Worm (Caenorhabditis elegans) whole organism, L4 larva: Measurements from ENCODE around the gene icl-1.

ENCODE experiments used
- R02D3.7 ChIP-seq: fragments of 150-350 bp; sonication (generic microtip); optimal IDR thresholded peaks from 3 replicates; lab custom pipeline; 2014; ENCODE audit warnings: missing biosample characterization, missing genetic modification characterization
- Y105C5A.15 ChIP-seq: fragments of 200-800 bp; sonication (Bioruptor generic); IDR thresholded peaks from 2 replicates; pipeline ENCODE4 v1.3.6; 2022; ENCODE audit warnings: missing genetic modification characterization, missing compliant biosample characterization
- ZK546.5 ChIP-seq, 2 experiments: sonication (generic microtip); optimal IDR thresholded peaks; 2 replicates each; lab custom pipeline; 2017; ENCODE audit warnings: missing biosample characterization in 2 of 2, missing genetic modification characterization in 2 of 2
- ama-1 ChIP-seq: fragments of 150-350 bp; optimal IDR thresholded peaks from 2 replicates; lab custom pipeline; 2014; ENCODE audit warnings: inconsistent platforms, mixed read lengths
- arid-1 ChIP-seq: fragments of 200-800 bp; sonication (Bioruptor generic); conservative IDR thresholded peaks from 2 replicates; pipeline ENCODE4 v1.3.6; 2022; ENCODE audit warnings: missing genetic modification reagents, missing genetic modification characterization, missing compliant biosample characterization
- attf-4 ChIP-seq: sonication (generic microtip); optimal IDR thresholded peaks from 3 replicates; lab custom pipeline; 2017; ENCODE audit warnings: missing biosample characterization, missing genetic modification characterization
- ceh-62 ChIP-seq: sonication (generic microtip); optimal IDR thresholded peaks from 2 replicates; lab custom pipeline; 2017; ENCODE audit warnings: missing biosample characterization, missing genetic modification characterization
- cey-2 ChIP-seq: sonication (generic microtip); optimal IDR thresholded peaks from 3 replicates; lab custom pipeline; 2017; ENCODE audit warnings: missing genetic modification characterization, mild to moderate bottlenecking, missing compliant biosample characterization, antibody characterized with exemption, borderline replicate concordance; ENCODE audit not compliant: insufficient read depth
- daf-12 ChIP-seq: fragments of 150-350 bp; optimal IDR thresholded peaks from 2 replicates; lab custom pipeline; 2014; ENCODE audit warnings: missing biosample characterization, missing genetic modification reagents, missing genetic modification characterization
- dmd-8 ChIP-seq: fragments of 200-800 bp; sonication (Bioruptor generic); IDR thresholded peaks from 2 replicates; pipeline ENCODE4 v1.3.6; 2022; ENCODE audit warnings: missing genetic modification characterization, missing compliant biosample characterization
- dmd-9 ChIP-seq: fragments of 200-800 bp; sonication (Bioruptor generic); IDR thresholded peaks from 2 replicates; pipeline ENCODE4 v1.3.6; 2022; ENCODE audit warnings: missing genetic modification reagents, missing genetic modification characterization, missing compliant biosample characterization
- dpl-1 ChIP-seq: fragments of 150-350 bp; optimal IDR thresholded peaks from 2 replicates; lab custom pipeline; 2014; ENCODE audit warnings: missing biosample characterization, missing genetic modification reagents, missing genetic modification characterization
- fkh-10 ChIP-seq: fragments of 150-350 bp; optimal IDR thresholded peaks from 2 replicates; lab custom pipeline; 2014; ENCODE audit warnings: missing biosample characterization, missing genetic modification reagents, missing genetic modification characterization
- hif-1 ChIP-seq, 2 experiments: sonication (generic microtip); optimal IDR thresholded peaks; 2 replicates each; lab custom pipeline; 2016 to 2017; ENCODE audit warnings: missing compliant biosample characterization in 2 of 2, missing genetic modification characterization in 2 of 2, missing genetic modification reagents in 2 of 2, missing genotype in 2 of 2, mild to moderate bottlenecking in 1 of 2
- hlh-30 ChIP-seq: sonication (generic microtip); optimal IDR thresholded peaks from 2 replicates; lab custom pipeline; 2017; ENCODE audit warnings: antibody characterized with exemption, mild to moderate bottlenecking, missing genetic modification characterization, missing compliant biosample characterization; ENCODE audit not compliant: insufficient read depth
- hmg-1.1 ChIP-seq: fragments of 200-800 bp; sonication (Bioruptor generic); IDR thresholded peaks from 2 replicates; pipeline ENCODE4 v1.3.6; 2022; ENCODE audit warnings: missing genetic modification reagents, missing genetic modification characterization, missing compliant biosample characterization
- lim-7 ChIP-seq: fragments of 200-800 bp; sonication (Bioruptor generic); IDR thresholded peaks from 2 replicates; pipeline ENCODE4 v1.3.6; 2022; ENCODE audit warnings: missing genetic modification characterization, missing compliant biosample characterization
- lin-1 ChIP-seq: fragments of 200-800 bp; sonication (Bioruptor generic); IDR thresholded peaks from 2 replicates; pipeline ENCODE4 v1.3.6; 2022; ENCODE audit warnings: missing genetic modification reagents, missing genetic modification characterization, missing compliant biosample characterization
- lin-13 ChIP-seq: fragments of 150-350 bp; optimal IDR thresholded peaks from 2 replicates; lab custom pipeline; 2014; ENCODE audit warnings: missing biosample characterization, missing genetic modification reagents, missing genetic modification characterization
- lin-15B ChIP-seq: fragments of 150-350 bp; sonication (generic microtip); optimal IDR thresholded peaks from 3 replicates; lab custom pipeline; 2014; ENCODE audit warnings: missing biosample characterization, missing genetic modification characterization
- lin-29 ChIP-seq: fragments of 200-800 bp; sonication (Bioruptor generic); IDR thresholded peaks from 2 replicates; pipeline ENCODE4 v1.3.6; 2022; ENCODE audit warnings: missing genetic modification reagents, missing genetic modification characterization, missing compliant biosample characterization
- lsy-2 ChIP-seq, 2 experiments: fragments of 150-350 bp in 1 of 2; sonication (generic microtip) in 1 of 2; optimal IDR thresholded peaks; 2 replicates each; lab custom pipeline; 2014 to 2017; ENCODE audit warnings: missing biosample characterization in 2 of 2, missing genetic modification characterization in 2 of 2
- madf-5 ChIP-seq, 2 experiments: fragments of 200-800 bp; sonication (Bioruptor generic); IDR thresholded peaks; 2 replicates each; pipeline ENCODE4 v1.3.6; 2022; ENCODE audit warnings: missing compliant biosample characterization in 2 of 2, missing genetic modification characterization in 2 of 2
- mdl-1 ChIP-seq, 2 experiments: fragments of 150-350 bp in 1 of 2; sonication (generic microtip) in 1 of 2; optimal IDR thresholded peaks; 2 replicates each; lab custom pipeline; 2014 to 2017; ENCODE audit warnings: missing biosample characterization in 2 of 2, missing genetic modification characterization in 2 of 2
- mdt-29 ChIP-seq: fragments of 200-800 bp; sonication (Bioruptor generic); IDR thresholded peaks from 2 replicates; pipeline ENCODE4 v1.3.6; 2022; ENCODE audit warnings: missing genetic modification reagents, missing genetic modification characterization, missing compliant biosample characterization
- mxl-2 ChIP-seq: fragments of 200-800 bp; sonication (Bioruptor generic); conservative IDR thresholded peaks from 2 replicates; pipeline ENCODE4 v1.3.6; 2022; ENCODE audit warnings: missing genetic modification reagents, missing genetic modification characterization, missing compliant biosample characterization
- mxl-3 ChIP-seq: fragments of 200-800 bp; sonication (Bioruptor generic); optimal IDR thresholded peaks from 2 replicates; lab custom pipeline; 2018; ENCODE audit warnings: mild to moderate bottlenecking, missing genetic modification characterization, missing compliant biosample characterization
- nhr-10 ChIP-seq: fragments of 150-350 bp; optimal IDR thresholded peaks from 2 replicates; lab custom pipeline; 2014; ENCODE audit warnings: missing biosample characterization, missing genetic modification characterization
- nhr-11 ChIP-seq: fragments of 150-350 bp; optimal IDR thresholded peaks from 2 replicates; lab custom pipeline; 2014; ENCODE audit warnings: missing biosample characterization, missing genetic modification characterization
- nhr-25 ChIP-seq: sonication (generic microtip); optimal IDR thresholded peaks from 2 replicates; lab custom pipeline; 2017; ENCODE audit warnings: missing genetic modification characterization, mild to moderate bottlenecking, missing compliant biosample characterization, antibody characterized with exemption, moderate library complexity, borderline replicate concordance; ENCODE audit not compliant: insufficient read depth
- nhr-41 ChIP-seq: fragments of 200-800 bp; sonication (Bioruptor generic); IDR thresholded peaks from 2 replicates; pipeline ENCODE4 v1.3.6; 2022; ENCODE audit warnings: missing genetic modification reagents, missing genetic modification characterization, missing compliant biosample characterization
- nhr-42 ChIP-seq: fragments of 200-800 bp; sonication (Bioruptor generic); IDR thresholded peaks from 2 replicates; pipeline ENCODE4 v1.3.6; 2022; ENCODE audit warnings: missing genetic modification characterization, missing compliant biosample characterization
- rbr-2 ChIP-seq: sonication (generic microtip); optimal IDR thresholded peaks from 2 replicates; lab custom pipeline; 2016; ENCODE audit warnings: missing genotype, missing genetic modification characterization, missing compliant biosample characterization
- set-16 ChIP-seq: fragments of 200-800 bp; sonication (Bioruptor generic); IDR thresholded peaks from 2 replicates; pipeline ENCODE4 v1.3.6; 2022; ENCODE audit warnings: missing genetic modification reagents, missing genetic modification characterization, missing compliant biosample characterization
- snpc-1.2 ChIP-seq: fragments of 200-800 bp; sonication (Bioruptor generic); IDR thresholded peaks from 2 replicates; pipeline ENCODE4 v1.3.6; 2022; ENCODE audit warnings: missing genetic modification reagents, missing genetic modification characterization, missing compliant biosample characterization
- tag-97 ChIP-seq: fragments of 200-800 bp; sonication (Bioruptor generic); IDR thresholded peaks from 2 replicates; pipeline ENCODE4 v1.3.6; 2022; ENCODE audit warnings: missing genetic modification characterization, missing compliant biosample characterization
- unc-130 ChIP-seq: sonication (generic microtip); optimal IDR thresholded peaks from 2 replicates; lab custom pipeline; 2016; ENCODE audit warnings: missing genetic modification reagents, missing genetic modification characterization, missing compliant biosample characterization
- zag-1 ChIP-seq: fragments of 150-350 bp; optimal IDR thresholded peaks from 2 replicates; lab custom pipeline; 2014; ENCODE audit warnings: missing biosample characterization, missing genetic modification characterization
- zfp-2 ChIP-seq: sonication (generic microtip); optimal IDR thresholded peaks from 2 replicates; lab custom pipeline; 2016; ENCODE audit warnings: mild to moderate bottlenecking, missing genetic modification characterization, missing compliant biosample characterization
- zfp-3 ChIP-seq: fragments of 200-800 bp; sonication (Bioruptor generic); conservative IDR thresholded peaks from 2 replicates; pipeline ENCODE4 v1.3.6; 2022; ENCODE audit warnings: missing genetic modification reagents, missing genetic modification characterization, missing compliant biosample characterization

The icl-1 gene

ce11 chrV:756169-756568, 28.4 kb upstream of the icl-1 start, which contains the start of gene str-20:
TSS of gene str-20 (plus strand) at chrV:756469.
- TF ChIP-seq ceh-62, result no peak
- TF ChIP-seq mxl-2 (GFP tag; lab: Robert Waterston, UW), result no peak
- TF ChIP-seq dmd-8 (GFP tag; lab: Robert Waterston, UW), result no peak

ce11 chrV:752679-753333, 25.0 kb upstream of the icl-1 start, which contains the start of the genes str-262 and srp-1:
TSS of gene str-262 (minus strand) at chrV:752779.
TSS of gene srp-1 (plus strand) at chrV:753283.
- no peak for TF ChIP-seq dmd-8 (GFP tag; lab: Robert Waterston, UW)
- TF ChIP-seq set-16 (GFP tag; lab: Robert Waterston, UW), result no peak
- no peak for TF ChIP-seq fkh-10 (GFP tag; lab: Kevin White, UChicago)
- TF ChIP-seq arid-1 (GFP tag; lab: Robert Waterston, UW), result no peak
- TF ChIP-seq lin-1 (GFP tag; lab: Robert Waterston, UW), result no peak
- TF ChIP-seq hmg-1.1 (GFP tag; lab: Robert Waterston, UW), result no peak
- no peak for TF ChIP-seq zag-1
- TF ChIP-seq unc-130 (GFP tag; lab: Kevin White, UChicago), result no peak
- TF ChIP-seq snpc-1.2, result no peak
- TF ChIP-seq lsy-2 (tag; optimal IDR thresholded peaks at IDR 0.05; lab: Kevin White, UChicago), result no peak
- no peak for TF ChIP-seq nhr-10 (tag; lab: Kevin White, UChicago)
- TF ChIP-seq dpl-1 (GFP tag; lab: Kevin White, UChicago), result no peak
- no peak for TF ChIP-seq zfp-3
- no peak for TF ChIP-seq lim-7 (GFP tag; lab: Robert Waterston, UW)
- TF ChIP-seq, all 104 proteins: peak for 0

- TF ChIP-seq Y105C5A.15 (GFP tag; lab: Robert Waterston, UW) (no peak), lin-29 (no peak), rbr-2 (tag; lab: Kevin White, UChicago) (no peak), mdt-29 (no peak), zfp-2 (tag; lab: Kevin White, UChicago) (no peak), R02D3.7 (tag; lab: Kevin White, UChicago) (no peak), lin-15B (tag; lab: Kevin White, UChicago) (no peak), nhr-42 (GFP tag; lab: Robert Waterston, UW) (no peak), lin-13 (GFP tag; lab: Kevin White, UChicago) (no peak), hlh-30 (tag; lab: Kevin White, UChicago) (no peak), mxl-3 (GFP tag; lab: Kevin White, UChicago) (no peak), ama-1 (no peak), ZK546.5 (tag; optimal IDR thresholded peaks at IDR 0.05; lab: Kevin White, UChicago) (no peak)
These were observed 20.2 kb upstream of the icl-1 start, which contains the start of gene sri-4 for ce11 chrV:748044-748443. TSS of gene sri-4 (plus strand) at chrV:748344.

- TF ChIP-seq mdl-1 (tag; optimal IDR thresholded peaks at IDR 0.05; lab: Kevin White, UChicago) (no peak), hif-1 (tag; optimal IDR thresholded peaks at IDR 0.05; lab: Kevin White, UChicago) (no peak), daf-12 (tag; lab: Kevin White, UChicago) (no peak), cey-2 (tag; lab: Kevin White, UChicago) (no peak), madf-5 (GFP tag; IDR thresholded peaks at IDR 0.05; lab: Robert Waterston, UW) (no peak), fkh-10 (GFP tag; lab: Kevin White, UChicago) (no peak), nhr-41 (GFP tag; lab: Robert Waterston, UW) (no peak), dmd-9 (GFP tag; lab: Robert Waterston, UW) (no peak), nhr-11 (tag; lab: Kevin White, UChicago) (no peak), tag-97 (no peak), attf-4 (tag; lab: Kevin White, UChicago) (no peak), nhr-25 (no peak)
These were observed 15.5 kb upstream of the icl-1 start, which contains the start of gene str-134 for ce11 chrV:743348-743747. TSS of gene str-134 (plus strand) at chrV:743648.
